Fruit fly (Drosophila melanogaster): ENCODE measurements around the gene nero.

DNA sequence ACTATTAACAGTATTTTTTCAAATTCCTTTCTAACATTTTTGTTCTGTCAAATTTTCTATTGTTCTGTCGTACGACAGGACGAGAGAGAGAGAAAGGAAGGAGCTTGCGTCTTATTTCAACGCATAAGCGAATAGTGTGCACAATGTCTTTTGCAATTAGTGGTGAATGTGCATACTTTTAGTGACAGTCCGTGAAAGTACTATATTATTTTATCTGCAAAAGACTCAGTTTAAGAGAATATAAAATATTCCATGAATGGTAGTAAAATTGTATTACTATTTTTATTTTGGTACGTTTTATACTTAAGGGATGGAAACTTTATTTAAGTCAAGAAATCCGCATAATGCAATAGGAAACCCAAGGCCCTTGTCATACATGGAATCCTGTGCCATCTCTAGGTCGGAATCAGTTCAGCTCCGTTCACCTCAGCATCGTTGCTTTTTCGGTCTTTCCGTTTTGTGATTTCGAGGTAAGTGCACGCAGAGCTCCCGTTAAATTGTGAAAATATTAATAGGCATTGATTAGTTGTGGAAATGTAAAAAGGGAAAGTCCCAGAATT, 9.2 kb downstream of the nero start, which contains the start of gene eEF1alpha2:
- TF ChIP-seq Sox102F (GFP tag; optimal IDR thresholded peaks at IDR 0.05) (no peak), acj6 (GFP tag; optimal IDR thresholded peaks at IDR 0.05) (no peak), Blimp-1 (GFP tag; optimal IDR thresholded peaks at IDR 0.05) (no peak), CG1621 (tag; optimal IDR thresholded peaks at IDR 0.05) (no peak), CG8632 (GFP tag; optimal IDR thresholded peaks at IDR 0.05) (no peak), Met (GFP tag; optimal IDR thresholded peaks at IDR 0.05) (no peak), Eip93F (GFP tag; optimal IDR thresholded peaks at IDR 0.05) (no peak), Ets96B (tag; optimal IDR thresholded peaks at IDR 0.05) (no peak)

All from whole organism, prepupa.